Fruit fly (Drosophila melanogaster): ENCODE data around the gene Remo.

The Remo gene

DNA sequence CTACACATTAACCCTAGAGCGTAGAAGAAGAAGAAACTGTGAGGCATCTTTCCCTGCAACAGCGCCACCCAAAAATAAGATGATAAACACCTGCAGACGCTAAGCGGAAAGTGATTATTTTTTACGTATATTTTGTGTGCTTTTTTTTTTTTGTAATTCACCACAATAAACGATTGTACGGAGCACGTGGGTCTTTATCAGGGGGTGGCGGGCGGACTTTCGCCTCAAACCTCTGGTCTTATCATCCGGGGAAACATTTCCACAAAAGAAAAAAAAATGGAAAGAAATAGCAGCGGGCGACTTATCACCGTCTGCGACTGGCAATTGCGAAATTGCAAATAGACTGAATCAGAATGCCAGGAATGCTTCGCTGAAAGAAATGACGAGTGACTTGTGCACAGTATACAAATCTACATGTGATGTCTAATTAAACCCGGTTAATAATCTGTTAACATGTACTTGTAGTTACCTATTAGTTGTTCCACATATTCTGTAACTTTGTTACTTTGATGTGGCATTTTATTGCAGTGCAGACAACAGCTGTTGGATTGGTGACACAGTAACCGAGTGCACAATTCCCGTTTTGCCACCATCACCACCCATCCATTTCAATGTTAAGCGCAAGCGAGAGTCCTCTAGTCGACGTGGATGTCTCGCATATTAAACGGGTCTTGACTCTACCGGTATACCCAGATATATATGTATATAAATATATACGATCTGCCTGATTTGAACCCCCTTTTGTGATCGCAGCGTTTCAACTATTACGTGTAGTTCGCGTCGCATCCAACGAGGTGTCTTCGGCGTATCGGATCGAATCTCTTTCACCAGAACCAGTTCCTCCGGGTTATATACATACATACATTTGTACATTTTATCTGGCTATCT is 44.2 kb downstream of the Remo start:
- TF ChIP-seq CG6254 (GFP tag; optimal IDR thresholded peaks at IDR 0.05) = no peak
- peak; percentile 11 for TF ChIP-seq CG12769 (tag; optimal IDR thresholded peaks at IDR 0.05)
- peak; percentile 48 for TF ChIP-seq Sox102F (GFP tag; optimal IDR thresholded peaks at IDR 0.05)
- TF ChIP-seq CG12155 (GFP tag; optimal IDR thresholded peaks at IDR 0.05) = no peak
- TF ChIP-seq CG14441 (GFP tag; IDR thresholded peaks at IDR 0.05) = peak; percentile 56
- TF ChIP-seq CG2678 (tag; optimal IDR thresholded peaks at IDR 0.05) = peak; percentile 27
- no peak for TF ChIP-seq dimm (GFP tag; IDR thresholded peaks at IDR 0.05)
- TF ChIP-seq CG32532 (GFP tag; IDR thresholded peaks at IDR 0.05) = 0 out of 2 replicates have a peak, but pooled peaks have one; percentile 27
- peak; percentile 20 for TF ChIP-seq cwo (GFP tag; optimal IDR thresholded peaks at IDR 0.05)
- no peak for TF ChIP-seq pros (GFP tag; optimal IDR thresholded peaks at IDR 0.05)
- TF ChIP-seq cato (GFP tag; optimal IDR thresholded peaks at IDR 0.05; ENCODE audit: borderline replicate concordance) = no peak
- 0 out of 2 replicates have a peak, but pooled peaks have one; percentile 20 for TF ChIP-seq ap (GFP tag; IDR thresholded peaks at IDR 0.05)
- TF ChIP-seq dysf (GFP tag; IDR thresholded peaks at IDR 0.05) = peak; percentile 34; the same call in 1 of the 3 replicates
- peak; percentile 19; the same call in 1 of the 2 replicates for TF ChIP-seq CG17328 (GFP tag; IDR thresholded peaks at IDR 0.05)
- no peak for TF ChIP-seq eyg (GFP tag; optimal IDR thresholded peaks at IDR 0.05)
- peak; percentile 26 for TF ChIP-seq mam (GFP tag; optimal IDR thresholded peaks at IDR 0.05)
- TF ChIP-seq ind (GFP tag; optimal IDR thresholded peaks at IDR 0.05) = peak; percentile 24
- TF ChIP-seq CG15269 (tag; optimal IDR thresholded peaks at IDR 0.05) = peak; percentile 8
- TF ChIP-seq da (GFP tag; optimal IDR thresholded peaks at IDR 0.05) = no peak
- peak in 1 of 2 experiments; percentile 33 for TF ChIP-seq Hr51 (GFP tag; optimal IDR thresholded peaks at IDR 0.05)
- TF ChIP-seq phol (tag; optimal IDR thresholded peaks at IDR 0.05) = peak; percentile 15
- TF ChIP-seq CG15514 (GFP tag; optimal IDR thresholded peaks at IDR 0.05) = peak; percentile 31
- TF ChIP-seq CG8290 (GFP tag; optimal IDR thresholded peaks at IDR 0.05) = peak; percentile 5
- peak in 1 of 2 experiments; percentile 70 for TF ChIP-seq CG8290 (tag; optimal IDR thresholded peaks at IDR 0.05)
- TF ChIP-seq Drgx (GFP tag; IDR thresholded peaks at IDR 0.05) = peak; percentile 89
- peak; percentile 35; the same call in 1 of the 2 replicates for TF ChIP-seq slbo (GFP tag; IDR thresholded peaks at IDR 0.05)
- TF ChIP-seq nmo (GFP tag; optimal IDR thresholded peaks at IDR 0.05) = no peak
- no peak for TF ChIP-seq sna (GFP tag; IDR thresholded peaks at IDR 0.05; ENCODE audit: partially characterized antibody)
- TF ChIP-seq CG13775 (GFP tag; optimal IDR thresholded peaks at IDR 0.05) = no peak
- TF ChIP-seq NfI (GFP tag; optimal IDR thresholded peaks at IDR 0.05) = peak; percentile 21
- peak; percentile 29; the same call in 2 of the 3 replicates for TF ChIP-seq row (GFP tag; IDR thresholded peaks at IDR 0.05)
- peak; percentile 43 for TF ChIP-seq CG2120 (GFP tag; optimal IDR thresholded peaks at IDR 0.05)
- TF ChIP-seq dmrt99B (tag; optimal IDR thresholded peaks at IDR 0.05) = peak; percentile 48
- TF ChIP-seq sd (tag; optimal IDR thresholded peaks at IDR 0.05) = peak; percentile 89
- TF ChIP-seq prd (optimal IDR thresholded peaks at IDR 0.05) = no peak
- peak; percentile 31; the same call in 2 of the 3 replicates for TF ChIP-seq prd (GFP tag; IDR thresholded peaks at IDR 0.05)
- 0 out of 3 replicates have a peak, but pooled peaks have one; percentile 13 for TF ChIP-seq Dbx (GFP tag; IDR thresholded peaks at IDR 0.05)
- TF ChIP-seq Med (GFP tag) = peak; percentile 75
- TF ChIP-seq CG11695 (GFP tag; IDR thresholded peaks at IDR 0.05) = 0 out of 3 replicates have a peak, but pooled peaks have one; percentile 13
- peak; percentile 64 for TF ChIP-seq sens (GFP tag)
- peak; percentile 34 for TF ChIP-seq ATbp (GFP tag; optimal IDR thresholded peaks at IDR 0.05)
- TF ChIP-seq wor (GFP tag; IDR thresholded peaks at IDR 0.05) = 0 out of 2 replicates have a peak, but pooled peaks have one; percentile 22
- TF ChIP-seq Blimp-1 (GFP tag; optimal IDR thresholded peaks at IDR 0.05) = peak; percentile 28
- TF ChIP-seq gem (tag; optimal IDR thresholded peaks at IDR 0.05) = peak; percentile 46
- peak; percentile 29; the same call in 1 of the 3 replicates for TF ChIP-seq B-H1 (GFP tag; IDR thresholded peaks at IDR 0.05)
- no peak for TF ChIP-seq hkb (optimal IDR thresholded peaks at IDR 0.05)
- 0 out of 2 replicates have a peak, but pooled peaks have one; percentile 23 for TF ChIP-seq hkb (GFP tag; IDR thresholded peaks at IDR 0.05)
- TF ChIP-seq lab (GFP tag; optimal IDR thresholded peaks at IDR 0.05) = peak; percentile 5
